Fruit fly (Drosophila melanogaster): ENCODE measurements around the gene CG8043.

dm6 chr3R:8705323-8706097 is 28.8 kb downstream of the CG8043 start:
- no peak for TF ChIP-seq Pdp1 (GFP tag; optimal IDR thresholded peaks at IDR 0.05)
- no peak for TF ChIP-seq NC2α (GFP tag; optimal IDR thresholded peaks at IDR 0.05)
- TF ChIP-seq CG7786 (GFP tag; optimal IDR thresholded peaks at IDR 0.05), result no peak
- no peak for TF ChIP-seq Abd-B (GFP tag; optimal IDR thresholded peaks at IDR 0.05)
- TF ChIP-seq zf30C (GFP tag; optimal IDR thresholded peaks at IDR 0.05), result no peak
- no peak for TF ChIP-seq CG10654 (GFP tag; optimal IDR thresholded peaks at IDR 0.05)
- TF ChIP-seq CG31388 (GFP tag; optimal IDR thresholded peaks at IDR 0.05), result no peak
- no peak for TF ChIP-seq CG7745 (tag; optimal IDR thresholded peaks at IDR 0.05)
- TF ChIP-seq CG11560 (tag; IDR thresholded peaks at IDR 0.05), result no peak
- no peak for TF ChIP-seq h (optimal IDR thresholded peaks at IDR 0.05)
- TF ChIP-seq Elba2 (GFP tag; optimal IDR thresholded peaks at IDR 0.05), result no peak
- no peak for TF ChIP-seq CG9727 (GFP tag; optimal IDR thresholded peaks at IDR 0.05)
- no peak for TF ChIP-seq CG4820 (GFP tag; optimal IDR thresholded peaks at IDR 0.05)
